Worm (Caenorhabditis elegans) whole organism, early embryonic: Measurements from ENCODE around the gene mat-2.

Source experiments
- F13C5.2 ChIP-seq: sonication (generic microtip); optimal IDR thresholded peaks from 2 replicates; lab custom pipeline; 2017; ENCODE audit warnings: mild to moderate bottlenecking, missing genetic modification characterization, inconsistent platforms, missing compliant biosample characterization
- ama-1 ChIP-seq: fragments of 150-350 bp; optimal IDR thresholded peaks from 2 replicates; lab custom pipeline; 2014
- ceh-13 ChIP-seq: fragments of 200-800 bp; sonication (Bioruptor generic); optimal IDR thresholded peaks from 2 replicates; lab custom pipeline; 2018; ENCODE audit warnings: mild to moderate bottlenecking, missing genetic modification characterization, missing compliant biosample characterization
- ets-7 ChIP-seq: sonication (generic microtip); optimal IDR thresholded peaks from 2 replicates; lab custom pipeline; 2016; ENCODE audit warnings: missing genotype, missing genetic modification characterization, missing compliant biosample characterization
- flt-1 ChIP-seq: fragments of 200-800 bp; sonication (Bioruptor generic); IDR thresholded peaks from 2 replicates; pipeline ENCODE4 v1.3.6; 2022; ENCODE audit warnings: missing genetic modification characterization, missing compliant biosample characterization
- hmg-4 ChIP-seq: fragments of 200-800 bp; sonication (Bioruptor generic); optimal IDR thresholded peaks from 2 replicates; lab custom pipeline; 2018; ENCODE audit warnings: mild to moderate bottlenecking, missing genetic modification characterization, missing compliant biosample characterization
- hnd-1 ChIP-seq: sonication (generic microtip); optimal IDR thresholded peaks from 2 replicates; lab custom pipeline; 2016; ENCODE audit warnings: missing genetic modification characterization, missing compliant biosample characterization
- tbx-11 ChIP-seq: fragments of 200-800 bp; sonication (Bioruptor generic); IDR thresholded peaks from 2 replicates; pipeline ENCODE4 v1.3.6; 2022; ENCODE audit warnings: missing genetic modification characterization, missing compliant biosample characterization
- tra-4 ChIP-seq: sonication (generic microtip); optimal IDR thresholded peaks from 2 replicates; lab custom pipeline; 2017; ENCODE audit warnings: missing genetic modification characterization, missing compliant biosample characterization

DNA sequence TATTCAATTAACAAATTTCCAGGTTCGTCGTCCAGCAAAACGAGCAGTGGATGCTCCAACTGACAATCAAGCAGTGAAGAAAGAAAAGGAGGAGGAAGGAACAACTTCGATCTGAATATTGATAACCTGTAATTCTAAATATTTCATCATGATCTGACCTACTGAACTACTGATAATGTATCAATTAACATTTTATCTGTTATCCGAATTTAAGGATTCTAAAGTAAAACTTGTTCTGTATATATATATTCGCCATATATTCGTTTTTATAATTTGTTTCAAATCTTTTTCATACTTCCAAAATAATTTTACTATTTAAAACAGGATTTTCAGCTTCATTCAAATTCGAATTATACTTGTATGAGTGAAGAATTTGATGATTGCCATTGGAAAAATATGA lies 4.7 kb upstream of the mat-2 start, which contains the start of gene apc-17:
- TF ChIP-seq ama-1, result no peak
- no peak for TF ChIP-seq tbx-11 (GFP tag; lab: Robert Waterston, UW)
- no peak for TF ChIP-seq tra-4 (tag; lab: Kevin White, UChicago)
- no peak for TF ChIP-seq hnd-1 (tag; lab: Kevin White, UChicago)
- no peak for TF ChIP-seq ets-7 (tag; lab: Kevin White, UChicago)
- no peak for TF ChIP-seq flt-1 (GFP tag; lab: Robert Waterston, UW)
- TF ChIP-seq hmg-4 (GFP tag; lab: Kevin White, UChicago), result no peak
- no peak for TF ChIP-seq ceh-13
- TF ChIP-seq F13C5.2 (tag; lab: Kevin White, UChicago), result no peak
